Worm (Caenorhabditis elegans): ENCODE data around the gene C32B5.15.

DNA sequence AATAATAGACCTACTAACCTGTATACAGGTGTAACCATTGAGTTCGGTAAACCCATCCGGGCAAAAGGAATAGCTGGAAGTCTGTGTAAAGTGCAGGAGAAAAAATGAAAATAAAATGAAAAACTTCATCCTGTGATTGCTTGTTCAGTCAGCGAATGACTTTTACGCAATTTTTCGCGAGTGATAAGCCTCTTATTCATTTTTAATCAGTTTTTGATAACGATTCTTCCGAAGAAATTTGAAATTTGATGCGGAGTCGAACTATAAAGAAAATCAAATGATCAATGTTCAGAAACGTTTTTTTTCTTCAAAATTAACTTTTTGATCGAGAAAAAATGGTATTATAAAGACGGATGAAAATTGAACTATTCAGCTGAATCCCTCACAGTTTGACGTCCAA lies 50.0 kb downstream of the C32B5.15 start:
- TF ChIP-seq egl-27 (tag; optimal IDR thresholded peaks at IDR 0.05) = no peak
- no peak for TF ChIP-seq jun-1 (tag; optimal IDR thresholded peaks at IDR 0.05)
- no peak for TF ChIP-seq fos-1 (tag; optimal IDR thresholded peaks at IDR 0.05)
- no peak for TF ChIP-seq nhr-76 (tag; optimal IDR thresholded peaks at IDR 0.05)
- TF ChIP-seq snpc-4 (tag; optimal IDR thresholded peaks at IDR 0.05) = no peak
